Worm (Caenorhabditis elegans) whole organism, L4 larva: ENCODE measurements around the gene srw-61.

Experiments used
- F10B5.3 ChIP-seq: sonication (generic microtip); optimal IDR thresholded peaks from 2 replicates; lab custom pipeline; 2016; ENCODE audit warnings: mild to moderate bottlenecking, missing genetic modification characterization, missing compliant biosample characterization
- F26F4.8 ChIP-seq: fragments of 200-800 bp; sonication (Bioruptor generic); conservative IDR thresholded peaks from 2 replicates; pipeline ENCODE4 v1.3.6; 2022; ENCODE audit warnings: missing genetic modification characterization, missing compliant biosample characterization
- F44E2.7 ChIP-seq: fragments of 200-800 bp; sonication (Bioruptor generic); IDR thresholded peaks from 2 replicates; pipeline ENCODE4 v2.1.2; 2022; ENCODE audit warnings: missing genetic modification characterization, missing compliant biosample characterization
- R02D3.7 ChIP-seq: fragments of 150-350 bp; sonication (generic microtip); optimal IDR thresholded peaks from 3 replicates; lab custom pipeline; 2014; ENCODE audit warnings: missing biosample characterization, missing genetic modification characterization
- Y105C5A.15 ChIP-seq: fragments of 200-800 bp; sonication (Bioruptor generic); IDR thresholded peaks from 2 replicates; pipeline ENCODE4 v1.3.6; 2022; ENCODE audit warnings: missing genetic modification characterization, missing compliant biosample characterization
- Y48G9A.11 ChIP-seq: fragments of 200-800 bp; sonication (Bioruptor generic); IDR thresholded peaks from 2 replicates; pipeline ENCODE4 v1.3.6; 2022; ENCODE audit warnings: missing genetic modification reagents, missing genetic modification characterization, missing compliant biosample characterization
- Y5F2A.4 ChIP-seq: fragments of 200-800 bp; sonication (Bioruptor generic); optimal IDR thresholded peaks from 2 replicates; lab custom pipeline; 2018; ENCODE audit warnings: mild to moderate bottlenecking, missing genetic modification characterization, missing compliant biosample characterization
- ZK337.2 ChIP-seq: fragments of 200-800 bp; sonication (Bioruptor generic); IDR thresholded peaks from 2 replicates; pipeline ENCODE4 v1.3.6; 2022; ENCODE audit warnings: missing genetic modification reagents, missing genetic modification characterization, missing compliant biosample characterization
- aha-1 ChIP-seq: fragments of 150-350 bp; peaks from one replicate; lab custom pipeline; 2014; ENCODE audit warnings: missing biosample characterization, missing genetic modification characterization
- attf-4 ChIP-seq: sonication (generic microtip); optimal IDR thresholded peaks from 3 replicates; lab custom pipeline; 2017; ENCODE audit warnings: missing biosample characterization, missing genetic modification characterization
- ceh-32 ChIP-seq: sonication (generic microtip); optimal IDR thresholded peaks from 2 replicates; lab custom pipeline; 2016; ENCODE audit warnings: mild to moderate bottlenecking, missing genetic modification characterization, missing compliant biosample characterization; ENCODE audit not compliant: poor library complexity
- ceh-44 ChIP-seq: fragments of 200-800 bp; sonication (Bioruptor generic); IDR thresholded peaks from 2 replicates; pipeline ENCODE4 v1.3.6; 2022; ENCODE audit warnings: missing genetic modification reagents, missing genetic modification characterization, missing compliant biosample characterization
- ceh-62 ChIP-seq: sonication (generic microtip); optimal IDR thresholded peaks from 2 replicates; lab custom pipeline; 2017; ENCODE audit warnings: missing biosample characterization, missing genetic modification characterization
- ces-1 ChIP-seq: fragments of 150-350 bp; sonication (generic microtip); optimal IDR thresholded peaks from 4 replicates; lab custom pipeline; 2014; ENCODE audit warnings: missing biosample characterization, missing genetic modification reagents, missing genetic modification characterization
- ctbp-1 ChIP-seq: fragments of 200-800 bp; sonication (Bioruptor generic); IDR thresholded peaks from 2 replicates; pipeline ENCODE4 v1.3.6; 2022; ENCODE audit warnings: missing genetic modification reagents, missing genetic modification characterization, missing compliant biosample characterization
- daf-12 ChIP-seq: fragments of 150-350 bp; optimal IDR thresholded peaks from 2 replicates; lab custom pipeline; 2014; ENCODE audit warnings: missing biosample characterization, missing genetic modification reagents, missing genetic modification characterization
- daf-16 ChIP-seq, 3 experiments: sonication (generic microtip); optimal IDR thresholded peaks; 2 replicates each; lab custom pipeline; 2016 to 2017; ENCODE audit warnings: missing genetic modification characterization in 3 of 3, missing genetic modification reagents in 3 of 3, mild to moderate bottlenecking in 2 of 3, missing compliant biosample characterization in 2 of 3, missing biosample characterization in 1 of 3, moderate library complexity in 1 of 3
- daf-8 ChIP-seq: fragments of 200-800 bp; sonication (Bioruptor generic); IDR thresholded peaks from 2 replicates; pipeline ENCODE4 v1.3.6; 2022; ENCODE audit warnings: missing genetic modification characterization, missing compliant biosample characterization
- dmd-6 ChIP-seq: fragments of 200-800 bp; sonication (Bioruptor generic); IDR thresholded peaks from 2 replicates; pipeline ENCODE4 v1.3.6; 2022; ENCODE audit warnings: missing genetic modification reagents, missing genetic modification characterization, missing compliant biosample characterization
- dmd-8 ChIP-seq: fragments of 200-800 bp; sonication (Bioruptor generic); IDR thresholded peaks from 2 replicates; pipeline ENCODE4 v1.3.6; 2022; ENCODE audit warnings: missing genetic modification characterization, missing compliant biosample characterization
- duxl-1 ChIP-seq: sonication (generic microtip); optimal IDR thresholded peaks from 2 replicates; lab custom pipeline; 2016; ENCODE audit warnings: mild to moderate bottlenecking, missing genetic modification characterization, moderate library complexity, missing compliant biosample characterization; ENCODE audit not compliant: poor library complexity
- dve-1 ChIP-seq: sonication (generic microtip); optimal IDR thresholded peaks from 2 replicates; lab custom pipeline; 2017; ENCODE audit warnings: antibody characterized with exemption, mild to moderate bottlenecking, missing genetic modification characterization, missing compliant biosample characterization; ENCODE audit not compliant: insufficient read depth
- hlh-11 ChIP-seq: fragments of 200-800 bp; sonication (Bioruptor generic); optimal IDR thresholded peaks from 2 replicates; lab custom pipeline; 2018; ENCODE audit warnings: mild to moderate bottlenecking, missing genetic modification characterization, missing compliant biosample characterization
- hmg-1.1 ChIP-seq: fragments of 200-800 bp; sonication (Bioruptor generic); IDR thresholded peaks from 2 replicates; pipeline ENCODE4 v1.3.6; 2022; ENCODE audit warnings: missing genetic modification reagents, missing genetic modification characterization, missing compliant biosample characterization
- jun-1 ChIP-seq: fragments of 150-350 bp; optimal IDR thresholded peaks from 2 replicates; lab custom pipeline; 2014; ENCODE audit warnings: missing biosample characterization, missing genetic modification reagents, missing genetic modification characterization
- lir-3 ChIP-seq: sonication (generic microtip); optimal IDR thresholded peaks from 2 replicates; lab custom pipeline; 2016; ENCODE audit warnings: mild to moderate bottlenecking, missing genetic modification characterization, missing compliant biosample characterization
- mep-1 ChIP-seq: fragments of 150-350 bp; sonication (generic microtip); optimal IDR thresholded peaks from 3 replicates; lab custom pipeline; 2014; ENCODE audit warnings: missing biosample characterization, missing genetic modification characterization
- nhr-111 ChIP-seq: fragments of 200-800 bp; sonication (Bioruptor generic); optimal IDR thresholded peaks from 2 replicates; lab custom pipeline; 2018; ENCODE audit warnings: mild to moderate bottlenecking, missing genetic modification characterization, missing compliant biosample characterization
- nhr-28 ChIP-seq: fragments of 150-350 bp; optimal IDR thresholded peaks from 2 replicates; lab custom pipeline; 2014; ENCODE audit warnings: missing biosample characterization, missing genetic modification characterization
- nhr-42 ChIP-seq: fragments of 200-800 bp; sonication (Bioruptor generic); IDR thresholded peaks from 2 replicates; pipeline ENCODE4 v1.3.6; 2022; ENCODE audit warnings: missing genetic modification characterization, missing compliant biosample characterization
- nhr-6 ChIP-seq: fragments of 150-350 bp; optimal IDR thresholded peaks from 2 replicates; lab custom pipeline; 2014; ENCODE audit warnings: missing biosample characterization, missing genetic modification characterization
- nhr-77 ChIP-seq: fragments of 150-350 bp; optimal IDR thresholded peaks from 2 replicates; lab custom pipeline; 2014; ENCODE audit warnings: missing biosample characterization, missing genetic modification characterization
- pqm-1 ChIP-seq: sonication (generic microtip); optimal IDR thresholded peaks from 2 replicates; lab custom pipeline; 2017; ENCODE audit warnings: missing biosample characterization, missing genetic modification characterization
- saeg-2 ChIP-seq: fragments of 200-800 bp; sonication (Bioruptor generic); IDR thresholded peaks from 2 replicates; pipeline ENCODE4 v1.3.6; 2022; ENCODE audit warnings: missing genetic modification reagents, missing genetic modification characterization, missing compliant biosample characterization
- sdz-12 ChIP-seq: fragments of 200-800 bp; sonication (Bioruptor generic); optimal IDR thresholded peaks from 2 replicates; lab custom pipeline; 2018; ENCODE audit warnings: mild to moderate bottlenecking, missing genetic modification characterization, missing compliant biosample characterization
- set-16 ChIP-seq: fragments of 200-800 bp; sonication (Bioruptor generic); IDR thresholded peaks from 2 replicates; pipeline ENCODE4 v1.3.6; 2022; ENCODE audit warnings: missing genetic modification reagents, missing genetic modification characterization, missing compliant biosample characterization
- snpc-4 ChIP-seq: fragments of 150-350 bp; optimal IDR thresholded peaks from 2 replicates; lab custom pipeline; 2014; ENCODE audit warnings: missing biosample characterization, missing genetic modification characterization
- tra-1 ChIP-seq: fragments of 200-800 bp; sonication (Bioruptor generic); IDR thresholded peaks from 2 replicates; pipeline ENCODE4 v1.3.6; 2022; ENCODE audit warnings: missing genetic modification reagents, missing genetic modification characterization, missing compliant biosample characterization
- unc-62 ChIP-seq, 3 experiments: fragments of 150-350 bp in 1 of 3; sonication (generic microtip); optimal IDR thresholded peaks in 2 of 3; peaks in 1 of 3; 1 replicate in 1 of 3; 2 replicates in 2 of 3; lab custom pipeline; 2014 to 2017; ENCODE audit warnings: missing biosample characterization in 3 of 3, missing genetic modification characterization in 3 of 3, missing genetic modification reagents in 3 of 3, missing genotype in 1 of 3

The srw-61 gene

DNA sequence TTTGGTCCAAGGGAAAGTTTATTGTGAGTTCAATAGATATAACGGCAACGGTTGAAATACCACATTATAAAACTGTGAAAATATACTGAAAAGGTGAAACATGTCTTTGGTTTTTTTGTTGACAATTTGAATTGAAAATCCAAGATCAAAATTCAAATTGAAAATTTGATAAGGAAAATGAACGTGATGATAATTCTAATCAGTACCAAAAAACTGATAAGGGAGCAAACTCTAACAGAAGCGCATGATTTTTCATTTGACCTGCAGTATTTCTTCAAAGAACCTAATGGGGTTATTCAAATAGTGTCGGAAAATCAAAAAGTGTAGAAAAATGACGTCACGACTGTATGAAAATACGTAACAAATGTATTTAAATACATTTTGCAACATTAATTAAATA is 35.1 kb downstream of the srw-61 start (continued):
- TF ChIP-seq lir-3 (tag; lab: Kevin White, UChicago) (no peak), ceh-62 (tag; lab: Kevin White, UChicago) (no peak), ctbp-1 (GFP tag; lab: Robert Waterston, UW) (no peak), F10B5.3 (no peak), snpc-4 (tag; lab: Kevin White, UChicago) (no peak), sdz-12 (GFP tag; lab: Kevin White, UChicago) (no peak), pqm-1 (tag; lab: Kevin White, UChicago) (peak; percentile 83), daf-16 (GFP tag; optimal IDR thresholded peaks at IDR 0.05; lab: Kevin White, UChicago) (no peak), daf-16 (tag; optimal IDR thresholded peaks at IDR 0.05; lab: Kevin White, UChicago) (peak; percentile 69), R02D3.7 (no peak), tra-1 (GFP tag; lab: Robert Waterston, UW) (no peak), nhr-28 (tag; lab: Kevin White, UChicago) (peak; percentile 63), nhr-42 (GFP tag; lab: Robert Waterston, UW) (no peak), daf-8 (GFP tag; lab: Robert Waterston, UW) (no peak), hmg-1.1 (GFP tag; lab: Robert Waterston, UW) (no peak), ZK337.2 (GFP tag; lab: Robert Waterston, UW) (no peak), hlh-11 (tag; lab: Kevin White, UChicago) (no peak), nhr-77 (tag; lab: Kevin White, UChicago) (peak; percentile 1), ces-1 (no peak), attf-4 (tag; lab: Kevin White, UChicago) (no peak), dve-1 (tag; lab: Kevin White, UChicago) (peak; percentile 63), F44E2.7 (GFP tag; lab: Robert Waterston, UW) (no peak), jun-1 (tag; lab: Kevin White, UChicago) (no peak), ceh-44 (no peak), Y5F2A.4 (no peak), daf-12 (tag; lab: Kevin White, UChicago) (no peak), saeg-2 (GFP tag; lab: Robert Waterston, UW) (no peak), Y105C5A.15 (GFP tag; lab: Robert Waterston, UW) (no peak), dmd-6 (GFP tag; lab: Robert Waterston, UW) (peak; percentile 92)

DNA sequence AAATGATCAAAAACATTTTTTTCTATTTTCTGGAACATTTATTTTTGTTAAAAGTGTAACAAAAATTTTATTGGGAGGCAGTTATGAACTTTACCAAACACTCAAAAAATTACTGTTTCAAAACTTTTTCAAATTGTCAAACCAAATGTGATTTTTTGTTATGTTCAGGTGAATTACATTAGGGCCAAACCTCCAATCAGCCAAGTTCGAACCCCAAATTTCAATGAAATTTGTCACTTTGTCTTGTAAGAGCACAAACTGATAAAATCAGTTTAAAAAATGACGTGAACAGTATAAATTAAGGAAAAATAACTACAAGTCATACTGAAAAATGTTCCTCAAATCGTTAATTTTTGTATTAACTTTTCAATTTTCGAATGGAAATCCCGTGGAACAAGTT is 36.4 kb downstream of the srw-61 start, which contains the start of gene H25K10.1:
H25K10.1 (plus strand) TSS at position 301 of the 400 bp plus-strand sequence.
- TF ChIP-seq ceh-32 (tag; lab: Kevin White, UChicago) (no peak), unc-62 (GFP tag; optimal IDR thresholded peaks at IDR 0.05 in 1 of 2; lab: Kevin White, UChicago) (peak in 1 of 2 experiments; percentile 27), unc-62 (tag; optimal IDR thresholded peaks at IDR 0.05; lab: Kevin White, UChicago) (no peak), mep-1 (tag; lab: Kevin White, UChicago) (no peak)

DNA sequence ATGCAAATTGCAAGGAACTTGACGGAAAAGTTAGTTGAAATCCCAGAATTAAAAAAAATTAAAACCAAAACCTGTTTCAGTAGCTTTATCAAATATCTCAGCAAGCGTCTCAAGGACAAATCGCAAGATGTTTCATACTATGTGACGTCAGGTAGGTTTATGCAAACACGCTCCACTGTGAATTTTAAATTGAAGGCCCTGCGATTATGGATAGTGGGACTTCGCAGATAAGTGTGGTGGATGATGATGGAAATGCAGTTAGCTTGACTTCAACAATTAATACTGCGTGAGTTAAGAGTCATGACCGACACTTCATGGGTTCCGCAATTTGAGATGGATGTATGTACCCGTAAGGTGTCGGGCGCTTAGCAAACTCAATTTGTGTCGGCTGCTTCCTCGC is 38.6 kb downstream of the srw-61 start:
- TF ChIP-seq nhr-6 (tag; lab: Kevin White, UChicago), result no peak
- TF ChIP-seq dmd-8, result no peak
- TF ChIP-seq aha-1 (tag; lab: Kevin White, UChicago), result peak; percentile 20
- peak in 1 of 2 experiments; percentile 96 for TF ChIP-seq unc-62 (GFP tag; optimal IDR thresholded peaks at IDR 0.05 in 1 of 2; lab: Kevin White, UChicago)
- no peak for TF ChIP-seq unc-62 (tag; optimal IDR thresholded peaks at IDR 0.05; lab: Kevin White, UChicago)
- no peak for TF ChIP-seq F26F4.8 (GFP tag; lab: Robert Waterston, UW)
- TF ChIP-seq, all 104 proteins: peak for 2

DNA sequence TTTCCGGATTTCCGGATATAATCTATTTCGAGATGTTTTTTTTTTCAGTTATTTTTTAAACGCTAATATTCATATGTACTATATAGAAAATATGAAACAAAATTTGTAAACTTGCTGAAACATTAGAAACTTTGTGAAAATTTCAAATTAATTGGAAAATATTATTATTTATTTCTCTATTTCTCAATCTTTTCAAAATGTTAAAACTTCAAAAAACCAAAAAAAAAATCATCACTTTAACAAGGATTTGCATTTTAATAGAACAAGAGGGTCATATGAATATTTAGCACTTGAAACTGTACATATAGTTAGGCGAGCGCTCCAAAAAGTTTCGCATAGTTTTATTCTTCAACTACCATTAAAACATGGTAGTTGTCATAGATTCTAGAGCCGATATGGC is 41.7 kb downstream of the srw-61 start, which contains the start of gene Y7A9A.1:
Y7A9A.1 (plus strand) TSS at position 301 of the 400 bp plus-strand sequence.
- no peak for TF ChIP-seq nhr-111 (GFP tag; lab: Kevin White, UChicago)
- TF ChIP-seq R02D3.7, result no peak
- no peak for TF ChIP-seq Y48G9A.11 (GFP tag; lab: Robert Waterston, UW)
- TF ChIP-seq duxl-1 (tag; lab: Kevin White, UChicago), result no peak
- no peak for TF ChIP-seq set-16 (GFP tag; lab: Robert Waterston, UW)
- TF ChIP-seq sdz-12 (GFP tag; lab: Kevin White, UChicago), result no peak
